Worm (Caenorhabditis elegans): Measurements from ENCODE around the gene Y82E9BR.18.

Y82E9BR.18 gene

ce11 chrIII:1419700-1420356, 63.5 kb downstream of the Y82E9BR.18 start:
- TF ChIP-seq syd-9 (tag; optimal IDR thresholded peaks at IDR 0.05) = no peak
- no peak for TF ChIP-seq unc-3 (GFP tag; conservative IDR thresholded peaks at IDR 0.05)
- no peak for TF ChIP-seq unc-3 (tag; optimal IDR thresholded peaks at IDR 0.05)
- TF ChIP-seq ref-2 (tag; optimal IDR thresholded peaks at IDR 0.05) = no peak
- TF ChIP-seq hlh-30 (tag; optimal IDR thresholded peaks at IDR 0.05; ENCODE audit: insufficient read depth) = no peak
- peak; percentile 29 for TF ChIP-seq ama-1 (optimal IDR thresholded peaks at IDR 0.05)

- TF ChIP-seq npax-4 (tag; optimal IDR thresholded peaks at IDR 0.05) (no peak), T23F11.4 (GFP tag; optimal IDR thresholded peaks at IDR 0.05) (no peak), ceh-9 (tag; optimal IDR thresholded peaks at IDR 0.05) (no peak), gmeb-2 (tag; optimal IDR thresholded peaks at IDR 0.05) (no peak), pqm-1 (tag; optimal IDR thresholded peaks at IDR 0.05) (no peak), elt-4 (tag; optimal IDR thresholded peaks at IDR 0.05) (no peak), ceh-24 (tag; optimal IDR thresholded peaks at IDR 0.05) (no peak), unc-86 (tag; optimal IDR thresholded peaks at IDR 0.05) (no peak), ceh-2 (tag; optimal IDR thresholded peaks at IDR 0.05) (no peak), madf-2 (tag; optimal IDR thresholded peaks at IDR 0.05) (no peak), che-1 (tag; optimal IDR thresholded peaks at IDR 0.05) (no peak), mec-3 (tag; optimal IDR thresholded peaks at IDR 0.05; ENCODE audit: borderline replicate concordance) (no peak), rnt-1 (tag; optimal IDR thresholded peaks at IDR 0.05) (no peak), C08G9.2 (tag; optimal IDR thresholded peaks at IDR 0.05) (no peak), ceh-30 (tag; optimal IDR thresholded peaks at IDR 0.05) (no peak)
These were observed 64.1 kb downstream of the Y82E9BR.18 start, which contains the start of gene Y82E9BR.3 for ce11 chrIII:1419146-1419636. Y82E9BR.3 (plus strand) TSS chrIII:1419196.

- peak; percentile 41 for TF ChIP-seq dve-1 (tag; optimal IDR thresholded peaks at IDR 0.05)
- TF ChIP-seq fax-1 (tag; optimal IDR thresholded peaks at IDR 0.05) = no peak
- TF ChIP-seq unc-55 (GFP tag; optimal IDR thresholded peaks at IDR 0.05) = peak; percentile 7
- peak; percentile 77 for TF ChIP-seq ceh-18 (tag; optimal IDR thresholded peaks at IDR 0.05)
- TF ChIP-seq tbx-2 (tag; optimal IDR thresholded peaks at IDR 0.05) = peak; percentile 55
- peak; percentile 28 for TF ChIP-seq elt-2 (tag; optimal IDR thresholded peaks at IDR 0.05)
- TF ChIP-seq sox-2 (GFP tag; IDR thresholded peaks at IDR 0.05) = no peak
- TF ChIP-seq elt-4 (tag; optimal IDR thresholded peaks at IDR 0.05) = no peak
- peak; percentile 96 for TF ChIP-seq nfya-1 (tag; optimal IDR thresholded peaks at IDR 0.05)
- no peak for TF ChIP-seq pax-1 (tag; optimal IDR thresholded peaks at IDR 0.05)
- no peak for TF ChIP-seq ztf-16 (tag; optimal IDR thresholded peaks at IDR 0.05)
- peak; percentile 18 for TF ChIP-seq syd-9 (tag; optimal IDR thresholded peaks at IDR 0.05)
- peak; percentile 30 for TF ChIP-seq ceh-31 (tag; optimal IDR thresholded peaks at IDR 0.05)
- TF ChIP-seq pag-3 (tag; optimal IDR thresholded peaks at IDR 0.05; ENCODE audit: borderline replicate concordance) = peak; percentile 6
- peak; percentile 59 for TF ChIP-seq hlh-30 (tag; optimal IDR thresholded peaks at IDR 0.05; ENCODE audit: insufficient read depth)
- peak; percentile 13 for TF ChIP-seq C08G9.2 (tag; optimal IDR thresholded peaks at IDR 0.05)
- no peak for TF ChIP-seq pha-2 (tag; optimal IDR thresholded peaks at IDR 0.05)
- TF ChIP-seq ref-2 (tag; optimal IDR thresholded peaks at IDR 0.05) = no peak
- no peak for TF ChIP-seq rnt-1 (tag; optimal IDR thresholded peaks at IDR 0.05)
- TF ChIP-seq ets-4 (tag; optimal IDR thresholded peaks at IDR 0.05) = no peak
- no peak for TF ChIP-seq ceh-30 (tag; optimal IDR thresholded peaks at IDR 0.05)
- TF ChIP-seq ama-1 (optimal IDR thresholded peaks at IDR 0.05) = no peak
- no peak for TF ChIP-seq K02D7.2 (tag; optimal IDR thresholded peaks at IDR 0.05)
- peak; percentile 64 for TF ChIP-seq ceh-48 (tag; optimal IDR thresholded peaks at IDR 0.05)
- no peak for TF ChIP-seq nhr-11 (tag; optimal IDR thresholded peaks at IDR 0.05)
- TF ChIP-seq F13H6.1 (tag; optimal IDR thresholded peaks at IDR 0.05) = peak; percentile 19
These were observed 64.6 kb downstream of the Y82E9BR.18 start for ce11 chrIII:1418709-1419108.

Measured in whole organism, late embryonic.